Worm (Caenorhabditis elegans): Measurements from ENCODE around the gene F26D11.1.

ce11 chrV:8016928-8017327, 35.6 kb downstream of the F26D11.1 start, which contains the start of gene sptl-2:
- no peak for TF ChIP-seq F39B2.1 (GFP tag; IDR thresholded peaks at IDR 0.05)
- TF ChIP-seq unc-62 (GFP tag; optimal IDR thresholded peaks at IDR 0.05), result no peak
- TF ChIP-seq hlh-12 (tag; optimal IDR thresholded peaks at IDR 0.05), result no peak

All from whole organism, young adult.